Worm (Caenorhabditis elegans): ENCODE measurements around the gene C03A3.1.
A peak's percentile ranks its signal among the peaks of the same experiment; 100 is the strongest.

The C03A3.1 gene

DNA sequence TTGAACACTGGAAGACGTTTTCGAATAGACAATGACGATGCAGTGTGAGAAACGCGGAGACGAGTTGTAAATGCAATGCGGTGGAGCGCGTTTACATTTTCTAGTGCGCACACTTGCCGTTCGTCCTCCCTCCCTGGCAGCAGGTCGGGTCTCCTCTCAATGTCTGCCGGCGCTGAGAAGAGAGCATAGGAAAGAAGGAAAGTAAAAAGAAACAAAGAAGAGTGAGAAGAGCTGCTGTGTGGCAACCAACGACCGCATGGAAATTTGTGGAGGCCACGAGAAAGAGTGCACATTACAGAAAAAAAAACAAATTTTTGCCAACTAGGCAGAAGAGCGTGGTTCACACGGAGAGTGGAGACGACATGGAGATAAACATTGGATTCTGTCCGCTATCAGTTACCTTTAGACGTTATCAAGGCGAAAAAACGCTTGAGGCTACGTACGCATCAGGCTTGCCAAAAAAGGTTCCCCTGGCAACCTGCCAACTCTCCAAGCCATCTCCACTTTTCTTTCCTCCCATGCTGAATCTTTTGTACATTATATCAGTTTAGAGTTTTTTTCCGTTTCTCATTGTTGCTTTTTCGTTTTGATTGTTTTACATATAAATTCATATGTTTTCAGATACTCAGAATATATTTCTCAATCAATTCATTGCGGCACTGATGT is 42.6 kb downstream of the C03A3.1 start, which contains the start of the genes snrp-40.1 and F08G12.3 (continued):
- TF ChIP-seq odd-2 (tag; optimal IDR thresholded peaks at IDR 0.05) (no peak), Y22D7AL.16 (tag; optimal IDR thresholded peaks at IDR 0.05) (no peak), syd-9 (tag; optimal IDR thresholded peaks at IDR 0.05) (peak; percentile 10), eyg-1 (tag; optimal IDR thresholded peaks at IDR 0.05) (no peak), mec-3 (tag; optimal IDR thresholded peaks at IDR 0.05; ENCODE audit: borderline replicate concordance) (no peak), tbx-2 (tag; optimal IDR thresholded peaks at IDR 0.05) (peak; percentile 86), madf-2 (tag; optimal IDR thresholded peaks at IDR 0.05) (peak; percentile 22), nfya-1 (tag; optimal IDR thresholded peaks at IDR 0.05) (peak; percentile 83), ztf-16 (tag; optimal IDR thresholded peaks at IDR 0.05) (no peak), dve-1 (tag; optimal IDR thresholded peaks at IDR 0.05) (no peak), dmd-4 (tag; optimal IDR thresholded peaks at IDR 0.05; ENCODE audit: borderline replicate concordance) (peak; percentile 3), pqm-1 (tag; optimal IDR thresholded peaks at IDR 0.05) (no peak), pat-9 (tag; optimal IDR thresholded peaks at IDR 0.05) (no peak), hlh-13 (GFP tag; optimal IDR thresholded peaks at IDR 0.05) (no peak), ets-4 (tag; optimal IDR thresholded peaks at IDR 0.05) (peak; percentile 55), ceh-30 (tag; optimal IDR thresholded peaks at IDR 0.05) (no peak)

DNA sequence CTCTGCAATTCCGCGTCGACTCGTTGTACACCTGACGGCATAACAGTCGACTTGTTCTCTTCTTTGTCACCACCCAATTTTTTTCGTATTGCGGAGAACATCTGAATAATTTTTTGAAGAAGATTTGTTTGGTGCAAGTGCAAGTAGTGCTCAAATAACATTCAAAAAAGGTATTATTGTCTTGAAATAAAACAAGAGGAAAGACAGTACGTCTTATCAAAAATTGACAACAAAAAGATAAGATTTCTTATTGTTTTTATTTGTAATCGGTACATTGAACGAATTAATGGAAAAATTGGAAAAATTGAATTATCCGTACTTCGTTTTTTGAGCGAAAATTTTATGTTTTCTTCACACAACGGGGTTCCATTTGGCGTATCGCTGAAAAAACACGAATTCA is 48.6 kb downstream of the C03A3.1 start, which contains the start of gene F08G12.1:
TSS of gene F08G12.1 (minus strand) at position 101 of the 400 bp plus-strand sequence.
- no peak for TF ChIP-seq lin-11 (tag; optimal IDR thresholded peaks at IDR 0.05)
- TF ChIP-seq nhr-11 (tag; optimal IDR thresholded peaks at IDR 0.05) = no peak
- TF ChIP-seq tbx-2 (tag; optimal IDR thresholded peaks at IDR 0.05) = no peak
- no peak for TF ChIP-seq pros-1 (tag; optimal IDR thresholded peaks at IDR 0.05)
- no peak for TF ChIP-seq hlh-6 (tag; optimal IDR thresholded peaks at IDR 0.05)
- TF ChIP-seq hlh-8 (tag; optimal IDR thresholded peaks at IDR 0.05) = no peak
- no peak for TF ChIP-seq ceh-24 (tag; optimal IDR thresholded peaks at IDR 0.05)

DNA sequence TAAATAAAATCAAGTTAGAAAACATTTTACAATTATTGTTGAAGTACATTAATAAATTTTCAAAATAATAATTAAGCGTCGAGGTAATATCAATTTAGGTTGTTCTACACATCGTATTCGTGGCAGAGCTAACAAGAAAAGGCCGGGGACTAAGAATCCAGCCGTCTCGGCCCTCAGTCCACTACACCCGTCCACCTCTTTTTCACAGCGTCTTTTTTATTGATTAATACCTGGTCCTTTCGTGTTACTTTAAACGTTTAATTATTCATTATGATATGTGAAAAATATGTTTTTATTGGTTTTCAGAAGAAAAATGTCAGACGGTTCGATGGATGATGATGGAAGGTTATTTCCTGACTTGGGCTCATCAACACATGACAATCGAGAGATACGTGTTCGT is 49.9 kb downstream of the C03A3.1 start, which contains the start of gene vhl-1:
TSS of gene vhl-1 (plus strand) at position 301 of the 400 bp plus-strand sequence.
- TF ChIP-seq fax-1 (tag; optimal IDR thresholded peaks at IDR 0.05) (no peak), tbx-7 (tag; optimal IDR thresholded peaks at IDR 0.05) (no peak)
